Fruit fly (Drosophila melanogaster): ENCODE results near the gene Gcn2.

The Gcn2 gene

DNA sequence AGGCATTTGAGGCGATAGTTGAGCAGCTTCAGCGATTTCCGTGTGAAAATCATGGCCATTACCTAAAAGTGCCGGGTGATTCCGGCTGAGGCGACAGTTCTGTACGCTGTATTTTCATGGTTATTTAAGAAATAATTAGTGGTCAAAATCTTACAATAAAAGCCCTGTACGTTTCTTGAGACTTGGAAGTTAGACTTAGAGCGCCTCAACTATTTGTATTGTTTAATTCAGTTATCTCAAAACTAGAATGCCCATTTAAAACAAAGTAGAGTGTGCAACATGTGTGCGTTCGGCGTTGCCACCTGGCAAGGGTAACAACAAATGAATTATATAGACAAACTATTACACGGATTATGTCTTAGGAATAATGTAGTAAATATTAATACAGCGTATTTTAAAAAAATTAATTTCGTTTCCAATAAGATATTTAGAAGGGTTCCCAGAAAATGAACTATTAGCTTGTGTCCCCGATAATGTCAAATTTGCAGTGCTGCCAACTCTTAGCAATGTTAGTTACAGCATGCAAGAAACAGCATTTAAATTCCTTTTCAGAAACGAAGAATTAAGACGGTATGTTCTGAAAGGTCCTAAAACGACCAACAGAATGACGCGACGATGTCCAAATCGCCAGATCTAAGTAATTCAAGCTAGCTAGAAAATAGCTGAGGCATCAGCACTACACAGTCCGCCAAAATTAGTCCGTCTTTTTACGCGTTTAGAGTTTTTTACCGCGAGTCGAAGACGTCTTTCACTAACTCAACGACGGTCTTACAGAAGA is 9.2 kb downstream of the Gcn2 start, which contains the start of gene Gprk2 (continued):
- TF ChIP-seq CG10267 (tag; optimal IDR thresholded peaks at IDR 0.05) (peak; percentile 99), tx (GFP tag; optimal IDR thresholded peaks at IDR 0.05) (peak; percentile 100), sens-2 (GFP tag; IDR thresholded peaks at IDR 0.05) (peak; percentile 100), croc (GFP tag; conservative IDR thresholded peaks at IDR 0.05) (peak; percentile 100), mld (GFP tag; IDR thresholded peaks at IDR 0.05; ENCODE audit: partially characterized antibody) (no peak), pan (optimal IDR thresholded peaks at IDR 0.05) (no peak), pan (GFP tag; optimal IDR thresholded peaks at IDR 0.05 in 1 of 2, IDR thresholded peaks at IDR 0.05 in 1 of 2) (peak in 1 of 2 experiments; percentile 100), HLHmδ (GFP tag; optimal IDR thresholded peaks at IDR 0.05) (no peak), ttk (GFP tag; IDR thresholded peaks at IDR 0.05) (peak; percentile 100), CG5180 (GFP tag; optimal IDR thresholded peaks at IDR 0.05) (peak; percentile 94), org-1 (GFP tag; optimal IDR thresholded peaks at IDR 0.05) (peak; percentile 100), Dbx (GFP tag; IDR thresholded peaks at IDR 0.05) (peak; percentile 100), CG7987 (GFP tag; optimal IDR thresholded peaks at IDR 0.05) (peak; percentile 99), Gug (GFP tag; IDR thresholded peaks at IDR 0.05) (peak; percentile 100), CG15514 (GFP tag; optimal IDR thresholded peaks at IDR 0.05) (peak; percentile 96), zfh1 (GFP tag; IDR thresholded peaks at IDR 0.05) (peak; percentile 100), Sox100B (GFP tag; optimal IDR thresholded peaks at IDR 0.05) (peak; percentile 99), bab2 (GFP tag; optimal IDR thresholded peaks at IDR 0.05) (peak; percentile 100), CG12942 (GFP tag; optimal IDR thresholded peaks at IDR 0.05) (peak; percentile 100), CG4404 (GFP tag; IDR thresholded peaks at IDR 0.05) (peak; percentile 99), gro (GFP tag; optimal IDR thresholded peaks at IDR 0.05) (peak; percentile 100), stc (GFP tag; IDR thresholded peaks at IDR 0.05) (peak; percentile 100), HmgD (GFP tag; optimal IDR thresholded peaks at IDR 0.05) (peak; percentile 100), CG9437 (GFP tag; optimal IDR thresholded peaks at IDR 0.05) (peak; percentile 97), CG12104 (GFP tag; optimal IDR thresholded peaks at IDR 0.05) (peak; percentile 99), nau (GFP tag; optimal IDR thresholded peaks at IDR 0.05) (peak; percentile 100), sima (GFP tag; optimal IDR thresholded peaks at IDR 0.05) (peak; percentile 99), CG4820 (GFP tag; optimal IDR thresholded peaks at IDR 0.05) (peak; percentile 99), CG12299 (tag; optimal IDR thresholded peaks at IDR 0.05) (peak; percentile 99), CG12219 (GFP tag; optimal IDR thresholded peaks at IDR 0.05) (peak; percentile 100), Dll (GFP tag; IDR thresholded peaks at IDR 0.05; ENCODE audit: partially characterized antibody) (0 out of 4 replicates have a peak, but pooled peaks have one; percentile 23), gcm (GFP tag; optimal IDR thresholded peaks at IDR 0.05) (peak; percentile 100), CG16779 (GFP tag; IDR thresholded peaks at IDR 0.05) (peak; percentile 100), Ptx1 (GFP tag; IDR thresholded peaks at IDR 0.05) (peak; percentile 100), crp (GFP tag; optimal IDR thresholded peaks at IDR 0.05) (peak; percentile 52 to 84), CG2129 (GFP tag; IDR thresholded peaks at IDR 0.05; ENCODE audit: partially characterized antibody) (no peak), CG10462 (GFP tag; optimal IDR thresholded peaks at IDR 0.05) (peak; percentile 100), vnd (GFP tag; IDR thresholded peaks at IDR 0.05; ENCODE audit: partially characterized antibody) (no peak), Max (GFP tag; optimal IDR thresholded peaks at IDR 0.05) (peak; percentile 100), CG3281 (GFP tag; optimal IDR thresholded peaks at IDR 0.05) (peak; percentile 100), Atf3 (GFP tag; optimal IDR thresholded peaks at IDR 0.05) (peak; percentile 100), Sin3A (optimal IDR thresholded peaks at IDR 0.05) (peak; percentile 89), NfI (GFP tag; optimal IDR thresholded peaks at IDR 0.05) (peak; percentile 100), CG12155 (GFP tag; optimal IDR thresholded peaks at IDR 0.05) (peak; percentile 99), phol (tag; optimal IDR thresholded peaks at IDR 0.05) (peak; percentile 99), CG30431 (GFP tag; optimal IDR thresholded peaks at IDR 0.05) (peak; percentile 100), cwo (GFP tag; optimal IDR thresholded peaks at IDR 0.05) (peak; percentile 99), unpg (GFP tag; optimal IDR thresholded peaks at IDR 0.05) (peak; percentile 100), CG16813 (GFP tag; IDR thresholded peaks at IDR 0.05; ENCODE audit: partially characterized antibody) (no peak)

Measured in whole organism, embryonic.